Worm (Caenorhabditis elegans): ENCODE results near the gene F18A11.5.

Gene F18A11.5

DNA sequence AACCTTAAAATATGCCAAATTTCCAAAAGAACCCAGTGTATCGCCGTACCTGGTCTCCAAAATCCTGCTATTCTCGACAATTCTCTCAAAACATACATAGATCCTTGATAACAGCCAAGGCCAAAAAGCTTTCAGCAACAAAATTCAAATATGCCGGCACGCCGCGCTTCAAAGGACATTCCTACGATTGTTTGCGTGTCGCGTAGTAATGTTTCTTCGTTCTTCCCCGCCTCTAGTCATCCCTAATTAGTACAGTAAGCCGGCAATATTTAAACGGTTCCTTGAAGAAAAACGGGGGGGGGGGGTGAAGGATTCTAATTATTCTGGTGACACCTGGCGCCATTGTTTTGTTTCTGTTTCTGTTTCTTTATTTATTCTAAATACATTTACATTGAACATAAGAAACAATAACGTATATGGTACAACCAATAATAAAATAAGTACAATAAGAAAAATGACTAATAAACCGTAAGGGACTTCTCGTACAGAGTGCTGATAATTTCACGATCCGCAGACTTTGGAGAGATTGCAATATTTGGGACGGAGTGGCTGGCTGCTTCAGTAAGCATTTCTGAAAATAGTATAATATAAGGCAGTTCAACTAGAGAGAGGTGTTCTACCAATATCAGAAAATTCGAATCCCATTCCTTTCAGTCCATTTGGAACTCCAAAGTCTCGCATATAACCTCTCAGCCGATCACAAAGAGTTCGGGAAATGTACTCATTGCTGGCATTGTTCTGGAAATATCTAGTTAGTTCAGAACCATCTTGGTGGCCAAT, 19.9 kb downstream of the F18A11.5 start:
- no peak for TF ChIP-seq him-1 (tag; optimal IDR thresholded peaks at IDR 0.05)

DNA sequence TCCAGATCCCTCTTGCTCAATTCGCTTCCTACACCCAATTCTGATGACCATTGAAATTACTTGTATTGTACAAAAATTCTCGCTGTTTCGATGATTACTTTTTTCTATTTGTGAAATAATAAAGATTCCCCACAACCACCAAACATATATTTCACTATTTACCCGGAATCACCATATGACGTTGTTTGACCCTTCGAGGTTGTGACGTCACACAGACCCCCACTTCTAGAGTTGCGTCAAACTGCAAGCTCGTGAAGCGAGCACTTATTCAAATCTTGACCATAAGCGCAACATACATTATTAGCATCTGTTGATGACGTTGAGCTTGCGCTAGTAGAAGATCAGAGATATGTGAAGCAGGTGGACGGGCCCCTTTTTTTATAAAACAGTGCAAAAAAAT, 21.1 kb downstream of the F18A11.5 start:
- TF ChIP-seq W03F9.2 (tag; optimal IDR thresholded peaks at IDR 0.05) (no peak), dao-5 (tag; optimal IDR thresholded peaks at IDR 0.05) (no peak), him-1 (tag; optimal IDR thresholded peaks at IDR 0.05) (no peak)

DNA sequence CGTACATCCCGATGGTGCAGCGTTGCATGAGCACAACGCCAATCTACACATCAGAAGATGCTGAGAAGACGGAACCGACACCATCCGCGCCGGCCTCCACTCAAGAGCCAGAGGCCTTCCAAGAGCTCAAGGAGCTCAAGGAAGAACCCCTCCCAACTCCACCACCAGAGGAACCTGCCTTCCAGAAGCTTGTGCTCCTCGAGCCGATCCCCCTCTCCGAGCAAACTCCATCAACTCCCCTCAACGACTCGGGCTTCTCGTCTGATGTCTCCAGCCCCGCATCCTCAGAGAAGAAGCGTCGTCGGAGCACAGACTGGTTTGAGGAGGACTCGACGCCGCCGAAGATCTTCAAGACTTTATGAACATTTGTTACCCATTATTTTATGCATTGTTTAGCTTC, 21.9 kb downstream of the F18A11.5 start:
- no peak for TF ChIP-seq dao-5 (tag; optimal IDR thresholded peaks at IDR 0.05)

DNA sequence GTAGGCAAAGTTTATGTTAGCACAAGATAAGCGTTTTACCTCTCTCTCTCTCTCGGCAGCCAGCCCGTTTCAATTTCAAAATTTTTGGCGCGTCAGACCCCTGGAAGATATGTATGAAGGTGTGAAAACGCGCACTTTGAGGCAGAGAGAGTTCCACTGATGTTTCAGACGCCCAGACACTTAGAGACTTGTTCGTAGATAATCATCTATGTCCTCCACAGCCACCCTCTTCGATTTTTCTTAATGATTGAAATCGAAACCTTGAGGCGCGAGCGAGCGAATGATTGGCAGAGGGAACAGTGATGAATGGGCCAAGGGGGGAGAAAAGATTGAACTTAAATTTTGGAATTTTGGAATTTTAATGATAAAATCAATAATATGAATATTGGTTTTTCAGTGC, 22.5 kb downstream of the F18A11.5 start:
- no peak for TF ChIP-seq him-1 (tag; optimal IDR thresholded peaks at IDR 0.05)
- no peak for TF ChIP-seq dao-5 (tag; optimal IDR thresholded peaks at IDR 0.05)
- TF ChIP-seq W03F9.2 (tag; optimal IDR thresholded peaks at IDR 0.05), result no peak

DNA sequence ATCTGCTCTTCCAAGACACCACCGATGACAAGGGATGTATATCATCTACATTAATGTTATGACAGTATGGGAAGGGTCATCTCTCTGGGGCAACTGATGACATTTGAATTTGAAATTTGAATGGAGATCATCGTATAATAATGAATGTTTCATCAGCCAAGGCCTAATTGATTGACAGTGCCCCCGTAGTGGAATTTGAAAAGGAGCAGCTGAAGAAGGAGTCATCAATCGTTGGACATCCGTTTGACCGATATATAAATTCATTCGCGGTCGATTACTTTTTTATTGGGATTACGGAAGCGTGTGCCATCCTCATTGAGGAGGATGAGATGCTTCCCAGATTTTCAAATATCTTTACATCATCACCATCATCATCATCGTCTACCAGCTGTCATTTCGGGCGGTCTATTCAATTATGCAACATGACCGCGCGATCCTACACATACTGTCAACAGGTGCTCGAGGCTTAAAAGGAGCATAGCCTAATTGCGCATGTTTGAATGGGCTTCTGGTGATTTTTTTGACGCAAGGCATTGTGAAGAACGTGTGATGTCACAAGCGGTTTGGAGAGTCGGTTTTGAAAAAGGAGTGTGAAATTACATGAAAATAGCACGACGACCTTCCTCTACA, 23.0 kb downstream of the F18A11.5 start:
- no peak for TF ChIP-seq W03F9.2 (tag; optimal IDR thresholded peaks at IDR 0.05)
- TF ChIP-seq dao-5 (tag; optimal IDR thresholded peaks at IDR 0.05), result no peak
- TF ChIP-seq him-1 (tag; optimal IDR thresholded peaks at IDR 0.05), result no peak

DNA sequence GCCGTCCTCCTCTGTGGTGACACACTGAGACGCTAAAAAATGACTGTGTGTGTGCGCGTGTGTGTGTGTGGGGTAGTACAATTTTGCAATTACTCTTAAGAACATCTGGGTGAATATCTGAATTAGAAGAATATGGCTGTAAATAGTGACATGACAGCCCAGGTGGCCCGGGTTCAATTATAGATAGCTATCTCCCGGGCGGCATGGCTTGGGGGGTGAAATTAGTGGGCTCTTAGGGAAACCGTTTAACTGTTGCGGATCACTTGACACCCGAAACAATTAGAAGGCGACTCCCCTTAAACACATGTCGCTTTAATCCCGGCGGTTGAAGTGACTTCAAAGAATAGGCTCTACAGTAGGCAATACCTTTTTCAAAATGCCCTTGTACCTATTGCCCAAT, 23.9 kb downstream of the F18A11.5 start:
- no peak for TF ChIP-seq him-1 (tag; optimal IDR thresholded peaks at IDR 0.05)
- TF ChIP-seq dao-5 (tag; optimal IDR thresholded peaks at IDR 0.05), result no peak
- no peak for TF ChIP-seq W03F9.2 (tag; optimal IDR thresholded peaks at IDR 0.05)

DNA sequence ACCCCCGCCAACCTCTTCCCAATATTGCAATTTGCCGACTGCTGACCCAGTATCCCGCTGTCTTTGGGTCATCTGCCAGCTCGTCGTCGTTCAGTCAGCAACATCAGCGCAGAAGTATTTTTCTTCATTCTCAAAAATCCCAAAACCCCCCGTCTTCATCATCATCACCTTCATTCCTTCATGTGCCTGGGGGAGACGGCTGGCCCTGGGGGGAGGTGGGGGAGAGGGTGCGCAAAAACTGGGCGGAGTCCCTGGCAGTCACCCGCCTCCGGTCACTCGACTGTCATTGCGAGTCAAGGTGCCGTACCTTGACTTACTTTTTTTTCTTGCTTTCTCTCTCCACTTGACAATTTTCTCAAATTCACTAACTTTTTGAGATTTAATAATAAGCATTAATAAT, 26.3 kb downstream of the F18A11.5 start:
- TF ChIP-seq dao-5 (tag; optimal IDR thresholded peaks at IDR 0.05), result no peak
- TF ChIP-seq him-1 (tag; optimal IDR thresholded peaks at IDR 0.05), result no peak
- no peak for TF ChIP-seq W03F9.2 (tag; optimal IDR thresholded peaks at IDR 0.05)

DNA sequence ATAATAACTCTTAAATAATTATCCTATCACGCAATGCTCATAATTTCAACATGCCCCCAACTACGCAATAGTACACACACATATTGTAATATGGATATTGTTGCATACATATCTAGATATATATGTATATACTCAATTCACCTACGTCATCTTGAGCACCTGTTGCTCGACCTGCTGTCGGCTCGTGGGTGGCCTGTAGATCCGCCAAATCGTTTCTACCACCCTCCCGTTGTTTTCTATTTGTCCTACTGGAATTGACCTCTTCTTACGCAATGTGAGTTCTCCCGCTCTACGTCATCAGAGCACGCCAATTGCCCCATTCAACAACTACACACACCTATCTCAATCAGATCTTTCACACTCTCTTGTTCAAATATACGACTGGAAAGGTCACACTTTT, 28.3 kb downstream of the F18A11.5 start:
- no peak for TF ChIP-seq him-1 (tag; optimal IDR thresholded peaks at IDR 0.05)
- TF ChIP-seq W03F9.2 (tag; optimal IDR thresholded peaks at IDR 0.05), result no peak
- TF ChIP-seq dao-5 (tag; optimal IDR thresholded peaks at IDR 0.05), result no peak

DNA sequence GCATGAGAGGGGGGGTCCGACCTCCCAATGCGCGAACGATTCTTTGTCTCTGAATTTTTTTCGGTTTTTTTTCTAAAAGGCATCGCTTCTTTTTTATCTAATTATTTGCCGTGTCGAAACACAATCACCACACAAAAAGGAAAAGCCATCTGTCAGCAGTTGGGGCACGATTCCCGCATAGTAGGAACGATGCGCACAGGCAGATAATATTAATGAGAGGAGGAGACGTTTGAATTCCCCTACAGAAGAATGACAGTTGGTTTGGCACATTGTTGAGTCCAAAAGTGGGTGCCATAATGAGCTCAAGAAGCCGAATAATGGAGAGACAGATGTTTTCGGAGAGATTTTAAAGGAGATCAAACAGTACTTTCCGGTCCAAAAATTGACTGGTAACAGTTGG, 29.4 kb downstream of the F18A11.5 start:
- TF ChIP-seq him-1 (tag; optimal IDR thresholded peaks at IDR 0.05) (no peak), dao-5 (tag; optimal IDR thresholded peaks at IDR 0.05) (no peak), W03F9.2 (tag; optimal IDR thresholded peaks at IDR 0.05) (no peak)

DNA sequence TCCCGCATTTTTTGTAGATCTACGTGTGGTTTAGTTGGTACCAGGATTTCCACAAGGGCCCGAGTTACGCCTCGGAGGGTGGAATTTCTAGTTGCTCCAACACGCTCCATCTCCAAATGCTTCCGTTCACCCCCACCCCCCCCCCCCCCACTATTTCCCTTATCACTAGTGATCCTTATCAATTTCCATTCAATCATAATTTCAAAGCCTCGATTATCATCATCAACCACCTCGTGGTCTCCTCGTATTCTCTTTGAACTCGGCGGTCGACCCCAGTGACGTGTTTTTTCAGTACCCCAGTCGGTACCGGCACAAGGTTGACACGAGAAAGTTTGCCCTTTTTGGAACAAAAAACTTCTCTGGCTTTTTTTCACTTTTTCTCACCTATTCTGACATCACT, 31.3 kb downstream of the F18A11.5 start:
- TF ChIP-seq W03F9.2 (tag; optimal IDR thresholded peaks at IDR 0.05), result no peak
- no peak for TF ChIP-seq dao-5 (tag; optimal IDR thresholded peaks at IDR 0.05)
- no peak for TF ChIP-seq him-1 (tag; optimal IDR thresholded peaks at IDR 0.05)

DNA sequence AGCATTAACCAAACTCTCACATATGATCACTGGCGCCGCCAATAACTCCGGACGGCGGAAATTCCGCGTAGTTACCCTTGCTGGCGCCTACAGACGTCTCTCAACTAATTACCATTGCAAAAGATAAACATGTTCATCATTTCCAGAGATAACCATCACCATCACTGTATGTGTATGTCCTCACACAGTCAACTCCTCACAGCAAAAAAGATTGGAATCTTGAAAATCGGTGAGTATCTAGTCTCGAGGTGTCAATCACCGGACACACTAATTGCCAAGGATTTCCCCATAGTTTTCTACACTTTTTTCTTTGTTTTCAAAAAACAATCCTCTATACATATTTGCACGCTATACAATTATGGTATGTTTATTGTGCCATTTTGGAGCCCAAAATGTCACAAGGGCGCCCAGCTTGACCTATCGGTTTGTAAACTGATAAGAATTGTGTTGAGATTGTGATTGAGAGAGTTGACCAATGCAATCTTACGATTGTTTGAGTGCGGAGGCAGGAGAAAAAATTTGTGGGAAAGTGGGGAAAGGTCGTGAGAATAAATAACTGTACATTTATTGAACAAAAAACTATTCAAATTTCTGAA, 32.0 kb downstream of the F18A11.5 start:
- TF ChIP-seq him-1 (tag; optimal IDR thresholded peaks at IDR 0.05) (no peak), W03F9.2 (tag; optimal IDR thresholded peaks at IDR 0.05) (no peak), dao-5 (tag; optimal IDR thresholded peaks at IDR 0.05) (no peak)

DNA sequence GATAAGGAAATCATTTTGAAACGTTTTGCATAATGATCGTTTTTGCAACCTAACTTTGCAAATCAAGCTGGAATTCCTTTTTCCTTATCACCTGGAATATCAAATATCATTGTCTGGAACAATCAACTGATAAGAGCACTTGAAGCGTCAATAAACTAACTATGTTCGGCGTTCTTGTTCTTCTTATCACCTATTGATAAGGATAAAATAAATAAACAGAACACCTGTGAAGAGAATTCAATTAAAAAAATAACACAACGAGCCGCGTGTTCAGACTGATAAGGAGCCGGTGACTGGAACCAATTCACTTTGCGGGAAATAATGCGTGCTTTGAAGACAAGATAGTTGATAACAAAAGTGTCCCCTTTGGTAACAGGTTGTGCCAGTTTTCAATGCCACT, 33.9 kb downstream of the F18A11.5 start, which contains the start of gene cyd-1:
Gene cyd-1, plus strand, starts transcription at position 380 of the 400 bp plus-strand sequence.
- TF ChIP-seq dao-5 (tag; optimal IDR thresholded peaks at IDR 0.05) (no peak), W03F9.2 (tag; optimal IDR thresholded peaks at IDR 0.05) (no peak), him-1 (tag; optimal IDR thresholded peaks at IDR 0.05) (no peak)

DNA sequence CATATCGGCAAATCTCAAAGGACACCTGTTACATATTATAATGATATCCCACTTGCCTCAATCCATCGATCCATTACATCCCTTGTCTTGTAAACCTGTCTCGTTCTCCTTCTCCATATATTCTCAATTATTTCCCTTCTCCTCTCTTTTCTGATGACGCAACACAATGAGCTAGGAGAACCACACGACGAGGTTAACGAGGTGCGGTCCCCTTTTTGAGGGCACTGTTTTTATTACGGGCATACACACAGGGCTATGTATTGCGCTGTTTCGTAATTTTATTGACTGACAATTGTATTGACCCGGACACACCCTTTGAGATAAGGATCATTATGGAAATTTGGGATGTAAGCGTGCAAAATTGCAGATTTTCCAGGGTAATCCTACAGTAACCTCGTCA, 35.4 kb downstream of the F18A11.5 start:
- no peak for TF ChIP-seq W03F9.2 (tag; optimal IDR thresholded peaks at IDR 0.05)
- TF ChIP-seq dao-5 (tag; optimal IDR thresholded peaks at IDR 0.05), result no peak
- TF ChIP-seq him-1 (tag; optimal IDR thresholded peaks at IDR 0.05), result no peak

DNA sequence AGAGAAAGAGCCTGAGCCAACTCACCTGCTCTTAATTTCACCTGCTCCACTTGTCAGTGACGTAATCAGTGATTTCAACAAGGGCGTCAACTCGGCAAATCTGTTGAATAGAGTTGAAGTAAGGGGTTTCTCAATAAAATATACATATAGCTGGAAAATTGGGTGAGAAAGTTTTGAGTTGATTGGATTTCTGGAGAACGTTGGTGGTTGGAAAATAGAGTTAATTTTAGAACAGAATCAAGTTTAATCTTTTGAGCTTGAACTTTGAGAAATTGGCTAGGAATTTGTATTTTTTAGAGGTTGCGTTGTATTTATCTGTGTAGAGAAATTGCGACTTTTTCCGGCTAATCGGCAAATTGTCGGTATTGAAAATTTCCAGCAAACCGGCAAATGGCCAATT, 44.5 kb downstream of the F18A11.5 start, which contains the start of gene Y38F1A.4:
Gene Y38F1A.4, minus strand, starts transcription at position 101 of the 400 bp plus-strand sequence.
- no peak for TF ChIP-seq dao-5 (tag; optimal IDR thresholded peaks at IDR 0.05)
- TF ChIP-seq him-1 (tag; optimal IDR thresholded peaks at IDR 0.05), result no peak
- no peak for TF ChIP-seq W03F9.2 (tag; optimal IDR thresholded peaks at IDR 0.05)

Measured in whole organism, L4/young adult.